Fruit fly (Drosophila melanogaster) whole organism, embryonic: ENCODE measurements around the gene Cep135.
A peak's percentile ranks its signal among the peaks of the same experiment; 100 is the strongest.

ENCODE experiments used
- Awh ChIP-seq: fragments of 200-800 bp; sonication (Bioruptor generic); IDR thresholded peaks from 2 replicates; pipeline ENCODE4, ENCODE4 v1.3.6; 2022; ENCODE audit warnings: missing biosample characterization, missing genetic modification characterization
- CG10654 ChIP-seq: fragments of 200-800 bp; sonication (Bioruptor generic); optimal IDR thresholded peaks from 2 replicates; lab custom pipeline; 2016; ENCODE audit warnings: missing biosample characterization, missing genetic modification characterization
- CG11504 ChIP-seq: fragments of 200-800 bp; sonication (Bioruptor generic); optimal IDR thresholded peaks from 3 replicates; lab custom pipeline; 2019; ENCODE audit warnings: missing biosample characterization, mild to moderate bottlenecking, missing genetic modification characterization, moderate library complexity
- CG11560 ChIP-seq: fragments of 200-800 bp; sonication (Bioruptor generic); IDR thresholded peaks from 3 replicates; pipeline ENCODE4 v1.3.6; 2022; ENCODE audit warnings: missing biosample characterization, missing genetic modification characterization
- CG13624 ChIP-seq: fragments of 200-800 bp; sonication (Bioruptor generic); optimal IDR thresholded peaks from 2 replicates; lab custom pipeline; 2016; ENCODE audit warnings: missing biosample characterization, missing genetic modification characterization
- CG14965 ChIP-seq: fragments of 200-800 bp; sonication (Bioruptor generic); optimal IDR thresholded peaks from 2 replicates; lab custom pipeline; 2016; ENCODE audit warnings: missing biosample characterization, missing genetic modification characterization, borderline replicate concordance
- CG1647 ChIP-seq: fragments of 200-800 bp; sonication (Bioruptor generic); optimal IDR thresholded peaks from 3 replicates; lab custom pipeline; 2016; ENCODE audit warnings: missing biosample characterization, missing genetic modification characterization
- CG17328 ChIP-seq: fragments of 200-800 bp; sonication (Bioruptor generic); IDR thresholded peaks from 2 replicates; pipeline ENCODE4 v1.3.6; 2022; ENCODE audit warnings: missing biosample characterization, missing genetic modification characterization
- CG17912 ChIP-seq: fragments of 200-800 bp; sonication (Bioruptor generic); optimal IDR thresholded peaks from 2 replicates; lab custom pipeline; 2018; ENCODE audit warnings: missing biosample characterization, mild to moderate bottlenecking, missing genetic modification characterization
- CG18476 ChIP-seq: fragments of 200-800 bp; sonication (Bioruptor generic); optimal IDR thresholded peaks from 2 replicates; lab custom pipeline; 2016; ENCODE audit warnings: missing biosample characterization, mild to moderate bottlenecking, missing genetic modification characterization
- CG2120 ChIP-seq: fragments of 200-800 bp; sonication (Bioruptor generic); optimal IDR thresholded peaks from 3 replicates; lab custom pipeline; 2016; ENCODE audit warnings: missing biosample characterization, missing genetic modification characterization
- CG2889 ChIP-seq: fragments of 200-800 bp; sonication (Bioruptor generic); IDR thresholded peaks from 3 replicates; pipeline ENCODE4 v1.3.6; 2022; ENCODE audit warnings: missing biosample characterization, missing genetic modification characterization
- CG30020 ChIP-seq: fragments of 200-800 bp; optimal IDR thresholded peaks from 2 replicates; lab custom pipeline; 2019; ENCODE audit warnings: missing biosample characterization, mild to moderate bottlenecking, missing genetic modification characterization, moderate library complexity
- CG42726 ChIP-seq: fragments of 200-800 bp; sonication (Bioruptor generic); IDR thresholded peaks from 2 replicates; pipeline ENCODE4 v1.3.6; 2022; ENCODE audit warnings: missing biosample characterization, missing genetic modification characterization; ENCODE audit not compliant: partially characterized antibody
- CG5245 ChIP-seq: fragments of 200-800 bp; sonication (Bioruptor generic); optimal IDR thresholded peaks from 3 replicates; lab custom pipeline; 2016; ENCODE audit warnings: missing biosample characterization, missing genetic modification characterization
- CG7928 ChIP-seq: fragments of 200-800 bp; sonication (Bioruptor generic); optimal IDR thresholded peaks from 2 replicates; lab custom pipeline; 2017; ENCODE audit warnings: missing biosample characterization, mild to moderate bottlenecking, missing genetic modification characterization
- CG9932 ChIP-seq: fragments of 200-800 bp; sonication (Bioruptor generic); IDR thresholded peaks from 2 replicates; pipeline ENCODE4 v1.3.6; 2022; ENCODE audit warnings: missing biosample characterization, missing genetic modification characterization
- Med ChIP-seq: fragments of 200-800 bp; sonication (Bioruptor generic); peaks from one replicate; lab custom pipeline; 2016; ENCODE audit warnings: missing biosample characterization, missing genetic modification characterization, mild to moderate bottlenecking, inconsistent platforms, moderate library complexity
- NC2α ChIP-seq: fragments of 200-800 bp; sonication (Bioruptor generic); optimal IDR thresholded peaks from 2 replicates; lab custom pipeline; 2016; ENCODE audit warnings: missing biosample characterization, missing genetic modification characterization
- Pdp1 ChIP-seq, 2 experiments: fragments of 200-800 bp; sonication (Bioruptor generic); optimal IDR thresholded peaks; 3 replicates each; lab custom pipeline; 2016; ENCODE audit warnings: missing biosample characterization in 2 of 2, missing genetic modification characterization in 2 of 2, mild to moderate bottlenecking in 1 of 2, moderate library complexity in 1 of 2
- Xbp1 ChIP-seq: fragments of 200-800 bp; sonication (Bioruptor generic); optimal IDR thresholded peaks from 3 replicates; lab custom pipeline; 2016; ENCODE audit warnings: missing biosample characterization, mild to moderate bottlenecking, missing genetic modification characterization
- aop ChIP-seq: fragments of 200-800 bp; sonication (Bioruptor generic); IDR thresholded peaks from 2 replicates; pipeline ENCODE4 v1.3.6; 2022; ENCODE audit warnings: missing biosample characterization, missing genetic modification characterization
- bab2 ChIP-seq: fragments of 200-800 bp; sonication (Bioruptor generic); optimal IDR thresholded peaks from 2 replicates; lab custom pipeline; 2016; ENCODE audit warnings: missing biosample characterization, missing genetic modification characterization
- btn ChIP-seq: fragments of 200-800 bp; sonication (Bioruptor generic); optimal IDR thresholded peaks from 2 replicates; lab custom pipeline; 2016; ENCODE audit warnings: missing biosample characterization, missing genetic modification characterization
- chn ChIP-seq: fragments of 200-800 bp; sonication (Bioruptor generic); optimal IDR thresholded peaks from 2 replicates; lab custom pipeline; 2016; ENCODE audit warnings: missing biosample characterization, missing genetic modification characterization
- ci ChIP-seq: fragments of 200-800 bp; sonication (Bioruptor generic); IDR thresholded peaks from 3 replicates; pipeline ENCODE4 v1.3.6; 2022; ENCODE audit warnings: missing biosample characterization, missing genetic modification characterization
- dati ChIP-seq: fragments of 200-800 bp; sonication (Bioruptor generic); IDR thresholded peaks from 2 replicates; pipeline ENCODE4 v1.3.6; 2022; ENCODE audit warnings: missing biosample characterization, missing genetic modification characterization
- dmrt11E ChIP-seq: fragments of 200-800 bp; sonication (Bioruptor generic); optimal IDR thresholded peaks from 3 replicates; lab custom pipeline; 2018; ENCODE audit warnings: missing biosample characterization, mild to moderate bottlenecking, missing genetic modification characterization, moderate library complexity
- dmrt99B ChIP-seq: fragments of 200-800 bp; sonication (Bioruptor generic); optimal IDR thresholded peaks from 2 replicates; lab custom pipeline; 2018; ENCODE audit warnings: missing biosample characterization, mild to moderate bottlenecking, missing genetic modification characterization, moderate library complexity
- esg ChIP-seq: fragments of 200-800 bp; sonication (Bioruptor generic); conservative IDR thresholded peaks from 2 replicates; pipeline ENCODE4 v1.3.6; 2022; ENCODE audit warnings: missing biosample characterization, missing genetic modification characterization
- gcm2 ChIP-seq: fragments of 200-800 bp; sonication (Bioruptor generic); optimal IDR thresholded peaks from 2 replicates; lab custom pipeline; 2016; ENCODE audit warnings: missing biosample characterization, missing genetic modification characterization
- gsb ChIP-seq: fragments of 200-800 bp; sonication (Bioruptor generic); IDR thresholded peaks from 2 replicates; pipeline ENCODE4 v1.3.6; 2022; ENCODE audit warnings: missing biosample characterization, missing genetic modification characterization
- mam ChIP-seq: fragments of 200-800 bp; sonication (Bioruptor generic); optimal IDR thresholded peaks from 3 replicates; lab custom pipeline; 2016; ENCODE audit warnings: missing biosample characterization, missing genetic modification characterization
- nerfin-2 ChIP-seq: fragments of 200-800 bp; sonication (Bioruptor generic); IDR thresholded peaks from 2 replicates; pipeline ENCODE4 v1.3.6; 2022; ENCODE audit warnings: missing biosample characterization, missing genetic modification characterization; ENCODE audit not compliant: partially characterized antibody
- org-1 ChIP-seq: fragments of 200-800 bp; sonication (Bioruptor generic); optimal IDR thresholded peaks from 2 replicates; lab custom pipeline; 2017; ENCODE audit warnings: missing biosample characterization, missing genetic modification characterization
- phol ChIP-seq: fragments of 200-800 bp; sonication (Bioruptor generic); optimal IDR thresholded peaks from 3 replicates; lab custom pipeline; 2018; ENCODE audit warnings: missing biosample characterization, mild to moderate bottlenecking, missing genetic modification characterization, moderate library complexity
- pros ChIP-seq: fragments of 200-800 bp; sonication (Bioruptor generic); optimal IDR thresholded peaks from 3 replicates; lab custom pipeline; 2019; ENCODE audit warnings: missing biosample characterization, mild to moderate bottlenecking, missing genetic modification characterization, moderate library complexity
- ranshi ChIP-seq: fragments of 200-800 bp; sonication (Bioruptor generic); IDR thresholded peaks from 2 replicates; pipeline ENCODE4 v1.3.6; 2022; ENCODE audit warnings: missing biosample characterization, missing genetic modification characterization
- row ChIP-seq: fragments of 200-800 bp; sonication (Bioruptor generic); IDR thresholded peaks from 3 replicates; pipeline ENCODE4 v1.3.6; 2022; ENCODE audit warnings: missing biosample characterization, missing genetic modification characterization
- sens ChIP-seq: fragments of 200-800 bp; sonication (Bioruptor generic); peaks from one replicate; lab custom pipeline; 2016; ENCODE audit warnings: missing biosample characterization, missing genetic modification characterization
- sim ChIP-seq: fragments of 200-800 bp; sonication (Bioruptor generic); IDR thresholded peaks from 2 replicates; pipeline ENCODE4 v1.3.6; 2022; ENCODE audit warnings: missing biosample characterization, missing genetic modification characterization
- slbo ChIP-seq: fragments of 200-800 bp; sonication (Bioruptor generic); IDR thresholded peaks from 2 replicates; pipeline ENCODE4 v1.3.6; 2022; ENCODE audit warnings: missing biosample characterization, missing genetic modification characterization
- tap ChIP-seq: fragments of 200-800 bp; optimal IDR thresholded peaks from 3 replicates; lab custom pipeline; 2019; ENCODE audit warnings: missing biosample characterization, mild to moderate bottlenecking, missing genetic modification characterization, moderate library complexity
- tgo ChIP-seq: fragments of 200-800 bp; sonication (Bioruptor generic); IDR thresholded peaks from 3 replicates; pipeline ENCODE4 v1.3.6; 2022; ENCODE audit warnings: missing biosample characterization, missing genetic modification characterization

The Cep135 gene

DNA sequence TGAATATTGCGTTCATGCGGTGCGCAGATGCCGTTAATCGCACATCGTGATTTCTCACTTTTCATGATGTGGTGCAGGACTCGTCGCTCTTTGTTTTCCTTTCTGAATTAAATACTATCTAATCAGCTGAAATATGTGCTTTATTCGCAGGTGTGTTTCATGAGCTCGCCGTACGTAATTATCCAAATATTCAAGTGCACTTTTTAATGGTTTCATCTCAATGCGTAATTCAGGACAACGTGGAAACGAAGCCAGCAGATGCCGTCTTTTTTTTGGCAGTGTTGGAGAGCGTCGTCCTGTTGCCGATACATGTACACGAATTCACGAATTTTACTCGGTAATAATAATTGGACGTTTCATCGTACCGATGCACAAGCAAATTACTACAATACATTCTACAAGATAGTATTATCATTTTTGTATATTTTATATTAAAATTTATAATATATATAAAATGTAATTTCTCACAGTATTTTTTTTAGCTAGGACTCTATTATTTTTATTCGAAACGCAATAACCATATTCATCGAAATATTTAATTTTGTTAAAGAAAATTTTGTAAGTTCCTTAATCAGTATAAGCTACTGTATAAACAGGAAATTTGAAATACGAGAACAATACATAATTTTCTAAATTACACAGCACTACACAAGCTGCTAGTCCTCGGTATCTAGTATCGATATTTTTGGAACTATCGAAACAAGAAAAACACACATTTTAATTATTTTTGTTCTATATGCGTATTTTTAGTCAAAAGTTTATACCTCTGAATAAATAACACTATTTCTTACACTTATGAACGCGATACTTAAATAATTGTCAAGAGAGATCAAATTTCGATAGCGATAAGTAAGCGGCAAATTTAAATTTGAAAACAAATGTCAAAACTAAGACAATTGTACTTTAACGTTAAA, 20.4 kb downstream of the Cep135 start, which contains the start of gene CG12316 (continued):
- TF ChIP-seq dmrt11E (tag; lab: Kevin White, UChicago) (peak; percentile 96), CG30020 (tag; lab: Kevin White, UChicago) (peak; percentile 77), pros (GFP tag; lab: Kevin White, UChicago) (peak; percentile 70), Awh (GFP tag; lab: Robert Waterston, UW) (peak; percentile 85), dmrt99B (tag; lab: Kevin White, UChicago) (peak; percentile 91), mam (peak; percentile 86), CG13624 (GFP tag; lab: Kevin White, UChicago) (peak; percentile 93), CG10654 (GFP tag; lab: Kevin White, UChicago) (peak; percentile 89), phol (tag; lab: Kevin White, UChicago) (peak; percentile 91), gcm2 (GFP tag; lab: Kevin White, UChicago) (peak; percentile 70), bab2 (GFP tag; lab: Kevin White, UChicago) (peak; percentile 90), CG17912 (GFP tag; lab: Kevin White, UChicago) (peak; percentile 88), sim (peak; percentile 85), CG7928 (GFP tag; lab: Kevin White, UChicago) (peak; percentile 55)
- TF ChIP-seq, all 482 proteins: peak for 442

DNA sequence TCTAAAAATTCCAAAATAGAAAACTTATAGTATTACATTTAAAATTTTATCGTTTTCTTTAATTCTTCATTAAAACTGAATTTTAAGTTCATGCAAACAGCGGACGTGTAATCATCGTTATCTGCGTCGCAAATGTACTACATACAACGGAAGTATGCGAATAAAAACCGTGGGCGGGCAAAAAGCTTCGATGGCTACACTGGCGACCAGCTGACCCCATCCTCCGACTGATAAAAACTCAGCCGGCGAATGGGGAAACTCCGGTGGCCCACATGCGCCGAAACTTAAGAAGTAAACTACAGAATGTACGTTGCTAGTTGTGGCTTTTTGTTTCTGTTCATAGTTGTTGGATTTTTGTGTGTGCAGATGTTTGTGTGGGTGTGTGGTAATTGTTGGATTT, 21.3 kb downstream of the Cep135 start:
- peak; percentile 65 for TF ChIP-seq sens (GFP tag; lab: Kevin White, UChicago)
- TF ChIP-seq Med (GFP tag; lab: Kevin White, UChicago), result peak; percentile 27
- no peak for TF ChIP-seq CG2889 (GFP tag; lab: Robert Waterston, UW)
- no peak for TF ChIP-seq CG1647 (GFP tag; lab: Kevin White, UChicago)

DNA sequence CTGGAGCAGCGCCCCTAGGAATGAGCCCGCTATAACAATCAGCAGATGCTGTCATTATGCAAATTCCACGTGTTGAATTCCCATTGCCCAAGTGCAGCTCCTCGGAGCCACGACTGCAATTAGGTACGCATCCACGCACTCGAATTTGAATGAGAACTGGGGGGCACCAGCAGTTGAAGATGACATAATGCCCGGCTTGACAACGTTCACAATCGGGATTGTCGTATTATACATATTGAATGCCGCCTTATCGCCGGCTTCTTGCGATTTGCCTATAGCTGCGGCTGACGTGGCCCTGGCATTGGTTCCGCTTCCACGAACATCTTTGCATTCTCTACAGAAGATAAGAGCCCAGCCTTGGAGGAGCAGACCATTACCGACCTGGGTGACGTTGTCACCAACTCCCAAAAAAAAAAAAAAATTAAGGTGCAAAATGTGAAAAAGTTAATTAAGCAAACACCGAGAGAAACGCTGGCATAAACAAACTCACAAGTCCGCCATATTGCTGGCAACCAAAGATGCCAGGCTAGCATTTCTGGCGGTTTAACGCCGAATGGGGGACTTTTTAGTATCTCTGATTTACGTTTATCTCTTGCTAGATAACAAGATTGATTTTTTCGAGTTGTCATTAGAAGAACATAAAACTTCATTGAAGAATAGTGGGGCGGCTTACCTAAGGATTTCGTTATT, 23.9 kb downstream of the Cep135 start:
- TF ChIP-seq CG2120 (GFP tag; lab: Kevin White, UChicago) (no peak), tap (tag; lab: Kevin White, UChicago) (no peak), Med (GFP tag; lab: Kevin White, UChicago) (peak; percentile 76), CG18476 (no peak), NC2α (GFP tag; lab: Kevin White, UChicago) (no peak), gsb (GFP tag; lab: Robert Waterston, UW) (0 out of 2 replicates have a peak, but pooled peaks have one; percentile 30), Pdp1 (GFP tag; optimal IDR thresholded peaks at IDR 0.05; lab: Kevin White, UChicago) (peak in 1 of 2 experiments; percentile 85), Awh (GFP tag; lab: Robert Waterston, UW) (0 out of 2 replicates have a peak, but pooled peaks have one; percentile 6), CG9932 (GFP tag; lab: Robert Waterston, UW) (peak; percentile 46; the same call in 1 of the 2 replicates), row (GFP tag; lab: Robert Waterston, UW) (peak; percentile 31), esg (GFP tag; lab: Robert Waterston, UW) (no peak), ci (GFP tag; lab: Robert Waterston, UW) (0 out of 3 replicates have a peak, but pooled peaks have one; percentile 21), slbo (GFP tag; lab: Robert Waterston, UW) (0 out of 2 replicates have a peak, but pooled peaks have one; percentile 10), CG17328 (GFP tag; lab: Robert Waterston, UW) (no peak), aop (GFP tag; lab: Robert Waterston, UW) (no peak), phol (tag; lab: Kevin White, UChicago) (peak; percentile 74), CG11504 (tag; lab: Kevin White, UChicago) (no peak), ranshi (GFP tag; lab: Robert Waterston, UW) (no peak), CG5245 (GFP tag; lab: Kevin White, UChicago) (no peak), tgo (GFP tag; lab: Robert Waterston, UW) (no peak), nerfin-2 (GFP tag; lab: Robert Waterston, UW) (no peak), btn (no peak), org-1 (GFP tag; lab: Kevin White, UChicago) (no peak), CG11560 (tag; lab: Robert Waterston, UW) (peak; percentile 47; the same call in 1 of the 3 replicates), Xbp1 (GFP tag; lab: Kevin White, UChicago) (peak; percentile 88), chn (GFP tag; lab: Kevin White, UChicago) (no peak), CG42726 (peak; percentile 39; the same call in 1 of the 2 replicates), dati (GFP tag; lab: Robert Waterston, UW) (no peak), CG14965 (GFP tag; lab: Kevin White, UChicago) (no peak)
